Worm (Caenorhabditis elegans) whole organism, L4 larva: ENCODE measurements around the gene tbx-2.

Experiments used
- F10B5.3 ChIP-seq: sonication (generic microtip); optimal IDR thresholded peaks from 2 replicates; lab custom pipeline; 2016; ENCODE audit warnings: mild to moderate bottlenecking, missing genetic modification characterization, missing compliant biosample characterization
- F26F4.8 ChIP-seq: fragments of 200-800 bp; sonication (Bioruptor generic); conservative IDR thresholded peaks from 2 replicates; pipeline ENCODE4 v1.3.6; 2022; ENCODE audit warnings: missing genetic modification characterization, missing compliant biosample characterization
- F37D6.2 ChIP-seq: sonication (generic microtip); optimal IDR thresholded peaks from 2 replicates; lab custom pipeline; 2016; ENCODE audit warnings: mild to moderate bottlenecking, missing genetic modification characterization, missing compliant biosample characterization
- F49E8.2 ChIP-seq: sonication (generic microtip); optimal IDR thresholded peaks from 2 replicates; lab custom pipeline; 2016; ENCODE audit warnings: missing compliant biosample characterization, mild to moderate bottlenecking, missing genetic modification characterization, borderline replicate concordance
- Y48G9A.11 ChIP-seq: fragments of 200-800 bp; sonication (Bioruptor generic); IDR thresholded peaks from 2 replicates; pipeline ENCODE4 v1.3.6; 2022; ENCODE audit warnings: missing genetic modification reagents, missing genetic modification characterization, missing compliant biosample characterization
- Y75B8A.6 ChIP-seq: fragments of 200-800 bp; sonication (Bioruptor generic); IDR thresholded peaks from 2 replicates; pipeline ENCODE4 v1.3.6; 2022; ENCODE audit warnings: missing genetic modification reagents, missing genetic modification characterization, missing compliant biosample characterization
- ZK337.2 ChIP-seq: fragments of 200-800 bp; sonication (Bioruptor generic); IDR thresholded peaks from 2 replicates; pipeline ENCODE4 v1.3.6; 2022; ENCODE audit warnings: missing genetic modification reagents, missing genetic modification characterization, missing compliant biosample characterization
- ZK546.5 ChIP-seq, 2 experiments: sonication (generic microtip); optimal IDR thresholded peaks; 2 replicates each; lab custom pipeline; 2017; ENCODE audit warnings: missing biosample characterization in 2 of 2, missing genetic modification characterization in 2 of 2
- aly-2 ChIP-seq: sonication (generic microtip); optimal IDR thresholded peaks from 2 replicates; lab custom pipeline; 2018; ENCODE audit warnings: missing biosample characterization, missing genetic modification characterization
- ama-1 ChIP-seq: fragments of 150-350 bp; optimal IDR thresholded peaks from 2 replicates; lab custom pipeline; 2014; ENCODE audit warnings: inconsistent platforms, mixed read lengths
- arid-1 ChIP-seq: fragments of 200-800 bp; sonication (Bioruptor generic); conservative IDR thresholded peaks from 2 replicates; pipeline ENCODE4 v1.3.6; 2022; ENCODE audit warnings: missing genetic modification reagents, missing genetic modification characterization, missing compliant biosample characterization
- ceh-32 ChIP-seq: sonication (generic microtip); optimal IDR thresholded peaks from 2 replicates; lab custom pipeline; 2016; ENCODE audit warnings: mild to moderate bottlenecking, missing genetic modification characterization, missing compliant biosample characterization; ENCODE audit not compliant: poor library complexity
- ceh-44 ChIP-seq: fragments of 200-800 bp; sonication (Bioruptor generic); IDR thresholded peaks from 2 replicates; pipeline ENCODE4 v1.3.6; 2022; ENCODE audit warnings: missing genetic modification reagents, missing genetic modification characterization, missing compliant biosample characterization
- ceh-82 ChIP-seq: sonication (generic microtip); optimal IDR thresholded peaks from 2 replicates; lab custom pipeline; 2017; ENCODE audit warnings: missing biosample characterization, missing genetic modification characterization
- cey-2 ChIP-seq: sonication (generic microtip); optimal IDR thresholded peaks from 3 replicates; lab custom pipeline; 2017; ENCODE audit warnings: missing genetic modification characterization, mild to moderate bottlenecking, missing compliant biosample characterization, antibody characterized with exemption, borderline replicate concordance; ENCODE audit not compliant: insufficient read depth
- daf-16 ChIP-seq, 3 experiments: sonication (generic microtip); optimal IDR thresholded peaks; 2 replicates each; lab custom pipeline; 2016 to 2017; ENCODE audit warnings: missing genetic modification characterization in 3 of 3, missing genetic modification reagents in 3 of 3, mild to moderate bottlenecking in 2 of 3, missing compliant biosample characterization in 2 of 3, missing biosample characterization in 1 of 3, moderate library complexity in 1 of 3
- dmd-9 ChIP-seq: fragments of 200-800 bp; sonication (Bioruptor generic); IDR thresholded peaks from 2 replicates; pipeline ENCODE4 v1.3.6; 2022; ENCODE audit warnings: missing genetic modification reagents, missing genetic modification characterization, missing compliant biosample characterization
- dpl-1 ChIP-seq: fragments of 150-350 bp; optimal IDR thresholded peaks from 2 replicates; lab custom pipeline; 2014; ENCODE audit warnings: missing biosample characterization, missing genetic modification reagents, missing genetic modification characterization
- duxl-1 ChIP-seq: sonication (generic microtip); optimal IDR thresholded peaks from 2 replicates; lab custom pipeline; 2016; ENCODE audit warnings: mild to moderate bottlenecking, missing genetic modification characterization, moderate library complexity, missing compliant biosample characterization; ENCODE audit not compliant: poor library complexity
- egl-27 ChIP-seq: sonication (generic microtip); optimal IDR thresholded peaks from 3 replicates; lab custom pipeline; 2017; ENCODE audit warnings: missing biosample characterization, missing genetic modification reagents, missing genetic modification characterization
- egl-43 ChIP-seq: fragments of 200-800 bp; sonication (Bioruptor generic); IDR thresholded peaks from 2 replicates; pipeline ENCODE4 v1.3.6; 2022; ENCODE audit warnings: missing genetic modification reagents, missing genetic modification characterization, missing compliant biosample characterization
- fos-1 ChIP-seq: fragments of 150-350 bp; optimal IDR thresholded peaks from 2 replicates; lab custom pipeline; 2014; ENCODE audit warnings: missing biosample characterization, missing genetic modification characterization
- hif-1 ChIP-seq, 2 experiments: sonication (generic microtip); optimal IDR thresholded peaks; 2 replicates each; lab custom pipeline; 2016 to 2017; ENCODE audit warnings: missing compliant biosample characterization in 2 of 2, missing genetic modification characterization in 2 of 2, missing genetic modification reagents in 2 of 2, missing genotype in 2 of 2, mild to moderate bottlenecking in 1 of 2
- hlh-30 ChIP-seq: sonication (generic microtip); optimal IDR thresholded peaks from 2 replicates; lab custom pipeline; 2017; ENCODE audit warnings: antibody characterized with exemption, mild to moderate bottlenecking, missing genetic modification characterization, missing compliant biosample characterization; ENCODE audit not compliant: insufficient read depth
- jun-1 ChIP-seq: fragments of 150-350 bp; optimal IDR thresholded peaks from 2 replicates; lab custom pipeline; 2014; ENCODE audit warnings: missing biosample characterization, missing genetic modification reagents, missing genetic modification characterization
- lim-7 ChIP-seq: fragments of 200-800 bp; sonication (Bioruptor generic); IDR thresholded peaks from 2 replicates; pipeline ENCODE4 v1.3.6; 2022; ENCODE audit warnings: missing genetic modification characterization, missing compliant biosample characterization
- lin-15B ChIP-seq: fragments of 150-350 bp; sonication (generic microtip); optimal IDR thresholded peaks from 3 replicates; lab custom pipeline; 2014; ENCODE audit warnings: missing biosample characterization, missing genetic modification characterization
- lin-29 ChIP-seq: fragments of 200-800 bp; sonication (Bioruptor generic); IDR thresholded peaks from 2 replicates; pipeline ENCODE4 v1.3.6; 2022; ENCODE audit warnings: missing genetic modification reagents, missing genetic modification characterization, missing compliant biosample characterization
- lin-38 ChIP-seq: fragments of 200-800 bp; sonication (Bioruptor generic); IDR thresholded peaks from 2 replicates; pipeline ENCODE4 v1.3.6; 2022; ENCODE audit warnings: missing genetic modification reagents, missing genetic modification characterization, missing compliant biosample characterization
- lir-3 ChIP-seq: sonication (generic microtip); optimal IDR thresholded peaks from 2 replicates; lab custom pipeline; 2016; ENCODE audit warnings: mild to moderate bottlenecking, missing genetic modification characterization, missing compliant biosample characterization
- madf-5 ChIP-seq, 2 experiments: fragments of 200-800 bp; sonication (Bioruptor generic); IDR thresholded peaks; 2 replicates each; pipeline ENCODE4 v1.3.6; 2022; ENCODE audit warnings: missing compliant biosample characterization in 2 of 2, missing genetic modification characterization in 2 of 2
- mep-1 ChIP-seq: fragments of 150-350 bp; sonication (generic microtip); optimal IDR thresholded peaks from 3 replicates; lab custom pipeline; 2014; ENCODE audit warnings: missing biosample characterization, missing genetic modification characterization
- mxl-2 ChIP-seq: fragments of 200-800 bp; sonication (Bioruptor generic); conservative IDR thresholded peaks from 2 replicates; pipeline ENCODE4 v1.3.6; 2022; ENCODE audit warnings: missing genetic modification reagents, missing genetic modification characterization, missing compliant biosample characterization
- nhr-102 ChIP-seq: sonication (generic microtip); optimal IDR thresholded peaks from 2 replicates; lab custom pipeline; 2016; ENCODE audit warnings: mild to moderate bottlenecking, missing genetic modification characterization, moderate library complexity, missing compliant biosample characterization
- nhr-25 ChIP-seq: sonication (generic microtip); optimal IDR thresholded peaks from 2 replicates; lab custom pipeline; 2017; ENCODE audit warnings: missing genetic modification characterization, mild to moderate bottlenecking, missing compliant biosample characterization, antibody characterized with exemption, moderate library complexity, borderline replicate concordance; ENCODE audit not compliant: insufficient read depth
- nhr-41 ChIP-seq: fragments of 200-800 bp; sonication (Bioruptor generic); IDR thresholded peaks from 2 replicates; pipeline ENCODE4 v1.3.6; 2022; ENCODE audit warnings: missing genetic modification reagents, missing genetic modification characterization, missing compliant biosample characterization
- nhr-42 ChIP-seq: fragments of 200-800 bp; sonication (Bioruptor generic); IDR thresholded peaks from 2 replicates; pipeline ENCODE4 v1.3.6; 2022; ENCODE audit warnings: missing genetic modification characterization, missing compliant biosample characterization
- nhr-48 ChIP-seq: sonication (generic microtip); optimal IDR thresholded peaks from 2 replicates; lab custom pipeline; 2016; ENCODE audit warnings: mild to moderate bottlenecking, missing genetic modification characterization, missing compliant biosample characterization
- nhr-76 ChIP-seq: fragments of 150-350 bp; optimal IDR thresholded peaks from 2 replicates; lab custom pipeline; 2014; ENCODE audit warnings: missing biosample characterization, missing genetic modification characterization
- nhr-77 ChIP-seq: fragments of 150-350 bp; optimal IDR thresholded peaks from 2 replicates; lab custom pipeline; 2014; ENCODE audit warnings: missing biosample characterization, missing genetic modification characterization
- pha-4 ChIP-seq, 2 experiments: fragments of 150-350 bp in 1 of 2; fragments of 200-800 bp in 1 of 2; sonication (Bioruptor generic) in 1 of 2; IDR thresholded peaks in 1 of 2; optimal IDR thresholded peaks in 1 of 2; 2 replicates each; pipeline versions ENCODE4 v1.3.6 to Lab custom; 2014 to 2022; ENCODE audit warnings: missing genetic modification characterization in 2 of 2, missing genetic modification reagents in 2 of 2, missing biosample characterization in 1 of 2, missing compliant biosample characterization in 1 of 2
- sdz-12 ChIP-seq: fragments of 200-800 bp; sonication (Bioruptor generic); optimal IDR thresholded peaks from 2 replicates; lab custom pipeline; 2018; ENCODE audit warnings: mild to moderate bottlenecking, missing genetic modification characterization, missing compliant biosample characterization
- set-16 ChIP-seq: fragments of 200-800 bp; sonication (Bioruptor generic); IDR thresholded peaks from 2 replicates; pipeline ENCODE4 v1.3.6; 2022; ENCODE audit warnings: missing genetic modification reagents, missing genetic modification characterization, missing compliant biosample characterization
- skn-1 ChIP-seq: fragments of 150-350 bp; optimal IDR thresholded peaks from 2 replicates; lab custom pipeline; 2014; ENCODE audit warnings: missing biosample characterization, missing genetic modification characterization
- snpc-1.2 ChIP-seq: fragments of 200-800 bp; sonication (Bioruptor generic); IDR thresholded peaks from 2 replicates; pipeline ENCODE4 v1.3.6; 2022; ENCODE audit warnings: missing genetic modification reagents, missing genetic modification characterization, missing compliant biosample characterization
- spr-1 ChIP-seq: sonication (generic microtip); optimal IDR thresholded peaks from 2 replicates; lab custom pipeline; 2016; ENCODE audit warnings: mild to moderate bottlenecking, missing genetic modification characterization, missing compliant biosample characterization
- zag-1 ChIP-seq: fragments of 150-350 bp; optimal IDR thresholded peaks from 2 replicates; lab custom pipeline; 2014; ENCODE audit warnings: missing biosample characterization, missing genetic modification characterization
- zfp-2 ChIP-seq: sonication (generic microtip); optimal IDR thresholded peaks from 2 replicates; lab custom pipeline; 2016; ENCODE audit warnings: mild to moderate bottlenecking, missing genetic modification characterization, missing compliant biosample characterization
- ztf-7 ChIP-seq: fragments of 150-350 bp; optimal IDR thresholded peaks from 2 replicates; lab custom pipeline; 2014; ENCODE audit warnings: missing biosample characterization, missing genetic modification characterization

The tbx-2 gene

ce11 chrIII:5136033-5136597 is at the start of gene tbx-2:
TSS of gene tbx-2 (minus strand) at chrIII:5136296.
- TF ChIP-seq lin-38 (GFP tag; lab: Robert Waterston, UW) = no peak
- no peak for TF ChIP-seq mep-1 (tag; lab: Kevin White, UChicago)
- 0 out of 2 replicates have a peak, but pooled peaks have one; percentile 34 for TF ChIP-seq egl-43 (GFP tag; lab: Robert Waterston, UW)
- no peak for TF ChIP-seq nhr-42
- no peak for TF ChIP-seq F37D6.2 (tag; lab: Kevin White, UChicago)
- no peak for TF ChIP-seq hif-1 (tag; optimal IDR thresholded peaks at IDR 0.05; lab: Kevin White, UChicago)
- no peak for TF ChIP-seq daf-16 (GFP tag; optimal IDR thresholded peaks at IDR 0.05; lab: Kevin White, UChicago)
- TF ChIP-seq daf-16 (tag; optimal IDR thresholded peaks at IDR 0.05; lab: Kevin White, UChicago) = no peak
- TF ChIP-seq zag-1 (tag; lab: Kevin White, UChicago) = no peak
- no peak for TF ChIP-seq ama-1 (lab: Kevin White, UChicago)
- no peak for TF ChIP-seq Y75B8A.6 (GFP tag; lab: Robert Waterston, UW)
- no peak for TF ChIP-seq ZK337.2 (GFP tag; lab: Robert Waterston, UW)
- no peak for TF ChIP-seq dpl-1 (GFP tag; lab: Kevin White, UChicago)
- TF ChIP-seq lim-7 (GFP tag; lab: Robert Waterston, UW) = no peak
- no peak for TF ChIP-seq lin-29 (GFP tag; lab: Robert Waterston, UW)
- TF ChIP-seq F49E8.2 (tag; lab: Kevin White, UChicago) = no peak
- TF ChIP-seq fos-1 = no peak
- TF ChIP-seq zfp-2 (tag; lab: Kevin White, UChicago) = no peak
- no peak for TF ChIP-seq Y48G9A.11
- no peak for TF ChIP-seq ceh-82 (tag; lab: Kevin White, UChicago)
- no peak for TF ChIP-seq F26F4.8
- TF ChIP-seq cey-2 (tag; lab: Kevin White, UChicago) = no peak
- TF ChIP-seq ztf-7 (tag; lab: Kevin White, UChicago) = no peak
- no peak for TF ChIP-seq arid-1 (GFP tag; lab: Robert Waterston, UW)
- no peak for TF ChIP-seq nhr-77 (tag; lab: Kevin White, UChicago)
- no peak for TF ChIP-seq F10B5.3 (tag; lab: Kevin White, UChicago)
- no peak for TF ChIP-seq ZK546.5 (tag; optimal IDR thresholded peaks at IDR 0.05; lab: Kevin White, UChicago)
- TF ChIP-seq nhr-102 = no peak
- no peak for TF ChIP-seq lin-15B
- no peak for TF ChIP-seq nhr-76 (tag; lab: Kevin White, UChicago)
- peak; percentile 3 for TF ChIP-seq duxl-1 (tag; lab: Kevin White, UChicago)
- no peak for TF ChIP-seq egl-27
- no peak for TF ChIP-seq aly-2
- TF ChIP-seq nhr-41 (GFP tag; lab: Robert Waterston, UW) = no peak
- TF ChIP-seq nhr-48 (tag; lab: Kevin White, UChicago) = no peak
- no peak for TF ChIP-seq sdz-12 (GFP tag; lab: Kevin White, UChicago)
- TF ChIP-seq jun-1 = no peak
- TF ChIP-seq mxl-2 = no peak
- TF ChIP-seq snpc-1.2 (GFP tag; lab: Robert Waterston, UW) = no peak
- no peak for TF ChIP-seq madf-5 (GFP tag; IDR thresholded peaks at IDR 0.05; lab: Robert Waterston, UW)
- TF ChIP-seq nhr-25 (tag; lab: Kevin White, UChicago) = no peak
- TF ChIP-seq dmd-9 (GFP tag; lab: Robert Waterston, UW) = no peak
- no peak for TF ChIP-seq pha-4 (GFP tag; IDR thresholded peaks at IDR 0.05; lab: Robert Waterston, UW)
- TF ChIP-seq pha-4 (tag; optimal IDR thresholded peaks at IDR 0.05; lab: Kevin White, UChicago) = no peak
- TF ChIP-seq ceh-44 (GFP tag; lab: Robert Waterston, UW) = no peak
- TF ChIP-seq set-16 = peak; percentile 58
- no peak for TF ChIP-seq ceh-32 (tag; lab: Kevin White, UChicago)
- no peak for TF ChIP-seq skn-1 (tag; lab: Kevin White, UChicago)
- peak; percentile 54 for TF ChIP-seq hlh-30 (tag; lab: Kevin White, UChicago)
- no peak for TF ChIP-seq lir-3 (tag; lab: Kevin White, UChicago)
- no peak for TF ChIP-seq spr-1 (tag; lab: Kevin White, UChicago)
